Worm (Caenorhabditis elegans) whole organism, young adult: Measurements from ENCODE around the gene F32F2.4.

ENCODE experiments used
- B0019.2 ChIP-seq: fragments of 200-800 bp; sonication (Bioruptor generic); conservative IDR thresholded peaks from 2 replicates; pipeline ENCODE4 v1.3.6; 2022; ENCODE audit warnings: missing genetic modification reagents, missing genetic modification characterization, missing compliant biosample characterization
- B0336.3 ChIP-seq: fragments of 200-800 bp; sonication (Bioruptor generic); IDR thresholded peaks from 2 replicates; pipeline ENCODE4 v1.3.6; 2022; ENCODE audit warnings: missing genetic modification characterization, missing compliant biosample characterization
- C17E4.6 ChIP-seq: fragments of 200-800 bp; sonication (Bioruptor generic); IDR thresholded peaks from 2 replicates; pipeline ENCODE4 v1.3.6; 2022; ENCODE audit warnings: missing genetic modification reagents, missing genetic modification characterization, missing compliant biosample characterization
- F23B12.7 ChIP-seq: sonication (generic microtip); optimal IDR thresholded peaks from 2 replicates; lab custom pipeline; 2017; ENCODE audit warnings: missing genetic modification characterization, mild to moderate bottlenecking, missing compliant biosample characterization, antibody characterized with exemption, moderate library complexity; ENCODE audit not compliant: insufficient read depth
- F33H1.4 ChIP-seq: fragments of 200-800 bp; sonication (Bioruptor generic); IDR thresholded peaks from 2 replicates; pipeline ENCODE4 v1.3.6; 2022; ENCODE audit warnings: missing genetic modification reagents, missing genetic modification characterization, missing compliant biosample characterization
- F37B4.10 ChIP-seq: fragments of 200-800 bp; sonication (Bioruptor generic); IDR thresholded peaks from 2 replicates; pipeline ENCODE4 v1.3.6; 2022; ENCODE audit warnings: missing genetic modification characterization, missing compliant biosample characterization
- F55B11.4 ChIP-seq: sonication (generic microtip); optimal IDR thresholded peaks from 2 replicates; lab custom pipeline; 2016; ENCODE audit warnings: missing compliant biosample characterization, missing genetic modification characterization, borderline replicate concordance; ENCODE audit not compliant: insufficient read depth
- T07F8.4 ChIP-seq: sonication (generic microtip); optimal IDR thresholded peaks from 2 replicates; lab custom pipeline; 2016; ENCODE audit warnings: mild to moderate bottlenecking, missing genetic modification characterization, moderate library complexity, missing compliant biosample characterization
- T26A5.8 ChIP-seq: sonication (generic microtip); optimal IDR thresholded peaks from 2 replicates; lab custom pipeline; 2016; ENCODE audit warnings: missing genetic modification characterization, missing compliant biosample characterization
- aptf-3 ChIP-seq: fragments of 200-800 bp; sonication (Bioruptor generic); IDR thresholded peaks from 2 replicates; pipeline ENCODE4 v1.3.6; 2022; ENCODE audit warnings: missing genetic modification characterization, missing compliant biosample characterization
- atf-7 ChIP-seq: sonication (generic microtip); optimal IDR thresholded peaks from 2 replicates; lab custom pipeline; 2017; ENCODE audit warnings: mild to moderate bottlenecking, missing genetic modification characterization, missing compliant biosample characterization
- bed-2 ChIP-seq: fragments of 200-800 bp; sonication (Bioruptor generic); IDR thresholded peaks from 2 replicates; pipeline ENCODE4 v1.3.6; 2022; ENCODE audit warnings: missing genetic modification reagents, missing genetic modification characterization, missing compliant biosample characterization
- ccch-3 ChIP-seq: fragments of 200-800 bp; sonication (Bioruptor generic); optimal IDR thresholded peaks from 2 replicates; lab custom pipeline; 2018; ENCODE audit warnings: mild to moderate bottlenecking, missing genetic modification characterization, missing compliant biosample characterization
- cebp-1 ChIP-seq, 2 experiments: fragments of 200-800 bp in 1 of 2; sonication (Bioruptor generic) in 1 of 2; sonication (generic microtip) in 1 of 2; IDR thresholded peaks in 1 of 2; optimal IDR thresholded peaks in 1 of 2; 2 replicates each; pipeline versions ENCODE4 v1.3.6 to Lab custom; 2017 to 2022; ENCODE audit warnings: missing compliant biosample characterization in 2 of 2, missing genetic modification characterization in 2 of 2, mild to moderate bottlenecking in 1 of 2, missing genetic modification reagents in 1 of 2, moderate library complexity in 1 of 2
- cebp-2 ChIP-seq: fragments of 200-800 bp; sonication (Bioruptor generic); IDR thresholded peaks from 2 replicates; pipeline ENCODE4 v1.3.6; 2022; ENCODE audit warnings: missing genetic modification characterization, missing compliant biosample characterization
- ceh-100 ChIP-seq: fragments of 200-800 bp; sonication (Bioruptor generic); IDR thresholded peaks from 2 replicates; pipeline ENCODE4 v1.3.6; 2022; ENCODE audit warnings: missing genetic modification reagents, missing genetic modification characterization, missing compliant biosample characterization
- ceh-27 ChIP-seq: fragments of 200-800 bp; sonication (Bioruptor generic); optimal IDR thresholded peaks from 2 replicates; lab custom pipeline; 2018; ENCODE audit warnings: mild to moderate bottlenecking, missing genetic modification characterization, moderate library complexity, missing compliant biosample characterization
- dox-1 ChIP-seq: fragments of 200-800 bp; sonication (Bioruptor generic); IDR thresholded peaks from 2 replicates; pipeline ENCODE4 v1.3.6; 2022; ENCODE audit warnings: missing genetic modification reagents, missing genetic modification characterization, missing compliant biosample characterization
- egl-18 ChIP-seq: fragments of 200-800 bp; sonication (Bioruptor generic); IDR thresholded peaks from 2 replicates; pipeline ENCODE4 v1.3.6; 2022; ENCODE audit warnings: missing genetic modification reagents, missing genetic modification characterization, missing compliant biosample characterization
- egl-44 ChIP-seq: fragments of 200-800 bp; sonication (Bioruptor generic); IDR thresholded peaks from 2 replicates; pipeline ENCODE4 v1.3.6; 2022; ENCODE audit warnings: missing genetic modification reagents, missing genetic modification characterization, missing compliant biosample characterization
- ets-4 ChIP-seq: fragments of 200-800 bp; sonication (Bioruptor generic); optimal IDR thresholded peaks from 2 replicates; lab custom pipeline; 2018; ENCODE audit warnings: mild to moderate bottlenecking, missing genetic modification characterization, missing compliant biosample characterization
- hlh-12 ChIP-seq: sonication (generic microtip); optimal IDR thresholded peaks from 2 replicates; lab custom pipeline; 2016; ENCODE audit warnings: missing genetic modification characterization, missing compliant biosample characterization
- let-607 ChIP-seq, 2 experiments: fragments of 200-800 bp in 1 of 2; sonication (Bioruptor generic) in 1 of 2; sonication (generic microtip) in 1 of 2; optimal IDR thresholded peaks; 2 replicates each; lab custom pipeline; 2016 to 2018; ENCODE audit warnings: mild to moderate bottlenecking in 2 of 2, missing compliant biosample characterization in 2 of 2, missing genetic modification characterization in 2 of 2, moderate library complexity in 2 of 2, missing genotype in 1 of 2
- lin-35 ChIP-seq, 3 experiments: fragments of 150-350 bp in 2 of 3; sonication (generic microtip) in 1 of 3; optimal IDR thresholded peaks; 2 replicates each; lab custom pipeline; 2014 to 2018; ENCODE audit warnings: missing biosample characterization in 3 of 3, missing genetic modification characterization in 3 of 3, missing genetic modification reagents in 3 of 3
- lin-40 ChIP-seq: sonication (generic microtip); optimal IDR thresholded peaks from 2 replicates; lab custom pipeline; 2016; ENCODE audit warnings: missing genetic modification characterization, mild to moderate bottlenecking, missing compliant biosample characterization, missing genotype, missing genetic modification reagents
- mxl-1 ChIP-seq: sonication (generic microtip); optimal IDR thresholded peaks from 2 replicates; lab custom pipeline; 2016; ENCODE audit warnings: missing genetic modification characterization, missing compliant biosample characterization
- nfyb-1 ChIP-seq: fragments of 200-800 bp; sonication (Bioruptor generic); IDR thresholded peaks from 2 replicates; pipeline ENCODE4 v1.3.6; 2022; ENCODE audit warnings: missing genetic modification reagents, missing genetic modification characterization, missing compliant biosample characterization
- nhr-80 ChIP-seq: sonication (generic microtip); optimal IDR thresholded peaks from 2 replicates; lab custom pipeline; 2016; ENCODE audit warnings: missing genetic modification characterization, missing compliant biosample characterization
- nhr-90 ChIP-seq: sonication (generic microtip); optimal IDR thresholded peaks from 2 replicates; lab custom pipeline; 2016; ENCODE audit warnings: missing genotype, mild to moderate bottlenecking, missing genetic modification characterization, missing compliant biosample characterization
- pha-4 ChIP-seq: fragments of 150-350 bp; sonication (generic microtip); optimal IDR thresholded peaks from 2 replicates; lab custom pipeline; 2014; ENCODE audit warnings: missing biosample characterization, missing genetic modification reagents, missing genetic modification characterization
- snpc-1.1 ChIP-seq: sonication (generic microtip); optimal IDR thresholded peaks from 2 replicates; lab custom pipeline; 2017; ENCODE audit warnings: missing genetic modification characterization, mild to moderate bottlenecking, missing compliant biosample characterization, antibody characterized with exemption, moderate library complexity, missing genotype, missing genetic modification reagents; ENCODE audit not compliant: insufficient read depth
- tbp1 ChIP-seq: fragments of 200-800 bp; sonication (Bioruptor generic); optimal IDR thresholded peaks from 2 replicates; lab custom pipeline; 2018; ENCODE audit warnings: mild to moderate bottlenecking, missing genetic modification characterization, missing compliant biosample characterization
- ztf-22 ChIP-seq: fragments of 200-800 bp; sonication (Bioruptor generic); optimal IDR thresholded peaks from 2 replicates; lab custom pipeline; 2018; ENCODE audit warnings: mild to moderate bottlenecking, missing genetic modification characterization, moderate library complexity, missing compliant biosample characterization
- ztf-28 ChIP-seq: fragments of 200-800 bp; sonication (Bioruptor generic); IDR thresholded peaks from 2 replicates; pipeline ENCODE4 v1.3.6; 2022; ENCODE audit warnings: missing genetic modification reagents, missing genetic modification characterization, missing compliant biosample characterization
- ztf-3 ChIP-seq: fragments of 200-800 bp; sonication (Bioruptor generic); optimal IDR thresholded peaks from 2 replicates; lab custom pipeline; 2018; ENCODE audit warnings: mild to moderate bottlenecking, missing genetic modification characterization, missing compliant biosample characterization

Gene F32F2.4

DNA sequence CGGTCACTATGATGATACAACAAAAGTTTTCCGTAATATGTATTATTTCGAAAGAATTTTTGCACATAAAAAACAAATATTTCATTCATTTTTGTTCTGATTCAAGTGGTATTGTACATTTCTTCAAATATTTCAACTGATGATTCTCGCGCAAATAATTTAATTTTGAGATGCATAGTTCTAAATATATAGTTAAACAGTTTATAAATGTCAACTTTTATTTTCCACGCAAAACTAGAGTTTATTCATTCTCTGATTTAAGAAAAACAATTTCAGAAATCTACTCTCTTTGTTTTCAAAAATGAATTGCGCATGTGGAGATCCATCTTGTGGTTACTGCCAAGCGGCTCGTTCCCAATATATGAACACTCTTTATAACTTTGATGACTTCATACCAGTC, 11.8 kb upstream of the F32F2.4 start, which contains the start of gene zip-5:
TSS of gene zip-5 (plus strand) at position 301 of the 400 bp plus-strand sequence.
- no peak for TF ChIP-seq F23B12.7 (tag; lab: Kevin White, UChicago)
- TF ChIP-seq atf-7 (tag; lab: Kevin White, UChicago) = no peak
- TF ChIP-seq cebp-2 (GFP tag; lab: Robert Waterston, UW) = no peak
- TF ChIP-seq, all 124 proteins: peak for 0

DNA sequence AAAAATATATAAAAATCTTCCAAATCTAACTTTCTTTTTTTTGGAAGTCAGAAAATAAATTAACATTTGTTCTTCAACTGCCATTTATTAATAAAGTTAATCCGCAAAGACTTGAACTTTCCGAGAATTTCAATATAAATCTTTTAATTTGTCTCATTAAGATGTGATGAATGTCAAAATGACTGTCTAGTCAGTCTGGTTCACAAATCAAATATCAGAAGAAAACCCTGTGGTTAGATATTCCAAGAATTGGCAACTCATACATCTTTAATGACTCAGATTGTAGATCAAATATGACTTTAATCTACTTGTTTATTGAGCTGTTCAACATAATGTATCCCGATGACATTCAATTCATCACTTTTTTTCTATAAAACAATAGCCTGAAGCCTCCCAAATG, 10.4 kb upstream of the F32F2.4 start:
- TF ChIP-seq lin-40 (tag; lab: Kevin White, UChicago) (no peak), ztf-3 (GFP tag; lab: Kevin White, UChicago) (no peak), ztf-28 (GFP tag; lab: Robert Waterston, UW) (no peak), let-607 (tag; optimal IDR thresholded peaks at IDR 0.05; lab: Kevin White, UChicago) (no peak)

- TF ChIP-seq ccch-3 (GFP tag; lab: Kevin White, UChicago) = no peak
- no peak for TF ChIP-seq hlh-12 (tag; lab: Kevin White, UChicago)
Observed at ce11 chrV:13266630-13267029, 9.4 kb upstream of the F32F2.4 start.

ce11 chrV:13268032-13268431, 8.0 kb upstream of the F32F2.4 start:
- TF ChIP-seq ets-4 (no peak), nhr-80 (tag; lab: Kevin White, UChicago) (peak; percentile 84), C17E4.6 (GFP tag; lab: Robert Waterston, UW) (no peak), cebp-1 (GFP tag; IDR thresholded peaks at IDR 0.05; lab: Robert Waterston, UW) (peak; percentile 54; the same call in 1 of the 2 replicates), cebp-1 (tag; optimal IDR thresholded peaks at IDR 0.05; lab: Kevin White, UChicago) (peak; percentile 74)

DNA sequence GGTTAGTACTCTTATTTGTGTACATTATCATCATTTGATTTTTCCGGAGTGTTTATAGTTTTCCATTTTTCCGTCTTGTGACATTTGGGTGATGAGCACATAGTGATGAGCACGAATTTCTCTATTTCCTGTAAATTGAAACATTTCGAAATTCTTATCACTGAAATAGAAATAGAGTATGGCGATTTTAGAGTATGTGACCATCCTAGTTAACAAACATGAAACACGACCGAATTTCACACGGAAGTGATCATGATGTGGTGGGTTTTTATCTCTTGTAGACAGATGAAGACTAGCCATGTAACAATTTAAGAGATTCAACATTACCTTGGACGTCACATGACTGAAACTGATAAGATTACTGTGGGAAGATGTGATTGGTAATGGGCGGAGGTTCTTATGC, 6.8 kb upstream of the F32F2.4 start:
- TF ChIP-seq atf-7 (tag; lab: Kevin White, UChicago) (peak; percentile 74), nfyb-1 (GFP tag; lab: Robert Waterston, UW) (peak; percentile 51; the same call in 1 of the 2 replicates), lin-40 (tag; lab: Kevin White, UChicago) (peak; percentile 29), nhr-80 (tag; lab: Kevin White, UChicago) (peak; percentile 87), B0019.2 (GFP tag; lab: Robert Waterston, UW) (no peak), egl-44 (GFP tag; lab: Robert Waterston, UW) (0 out of 2 replicates have a peak, but pooled peaks have one; percentile 26), ets-4 (peak; percentile 63), ceh-27 (GFP tag; lab: Kevin White, UChicago) (no peak), let-607 (tag; optimal IDR thresholded peaks at IDR 0.05; lab: Kevin White, UChicago) (peak in 1 of 2 experiments; percentile 41), snpc-1.1 (tag; lab: Kevin White, UChicago) (no peak), lin-35 (GFP tag; optimal IDR thresholded peaks at IDR 0.05; lab: Kevin White, UChicago) (no peak), pha-4 (tag; lab: Kevin White, UChicago) (peak; percentile 82), cebp-2 (GFP tag; lab: Robert Waterston, UW) (no peak), B0336.3 (0 out of 2 replicates have a peak, but pooled peaks have one; percentile 38), nhr-90 (peak; percentile 25), cebp-1 (GFP tag; IDR thresholded peaks at IDR 0.05; lab: Robert Waterston, UW) (peak; percentile 76; the same call in 1 of the 2 replicates), cebp-1 (tag; optimal IDR thresholded peaks at IDR 0.05; lab: Kevin White, UChicago) (peak; percentile 86), ztf-22 (GFP tag; lab: Kevin White, UChicago) (peak; percentile 23), tbp1 (peak; percentile 20)

ce11 chrV:13272275-13272674, 3.8 kb upstream of the F32F2.4 start:
- no peak for TF ChIP-seq aptf-3 (GFP tag; lab: Robert Waterston, UW)
- no peak for TF ChIP-seq T07F8.4 (tag; lab: Kevin White, UChicago)
- TF ChIP-seq cebp-2 (GFP tag; lab: Robert Waterston, UW) = no peak
- TF ChIP-seq F55B11.4 (tag; lab: Kevin White, UChicago) = no peak
- TF ChIP-seq dox-1 (GFP tag; lab: Robert Waterston, UW) = no peak
- no peak for TF ChIP-seq ceh-100 (GFP tag; lab: Robert Waterston, UW)
- no peak for TF ChIP-seq ztf-3 (GFP tag; lab: Kevin White, UChicago)
- no peak for TF ChIP-seq cebp-1 (GFP tag; IDR thresholded peaks at IDR 0.05; lab: Robert Waterston, UW)
- no peak for TF ChIP-seq cebp-1 (tag; optimal IDR thresholded peaks at IDR 0.05; lab: Kevin White, UChicago)
- no peak for TF ChIP-seq bed-2 (GFP tag; lab: Robert Waterston, UW)
- TF ChIP-seq F33H1.4 (GFP tag; lab: Robert Waterston, UW) = no peak
- no peak for TF ChIP-seq egl-18 (GFP tag; lab: Robert Waterston, UW)
- no peak for TF ChIP-seq F37B4.10
- no peak for TF ChIP-seq B0336.3
- no peak for TF ChIP-seq T26A5.8 (tag; lab: Kevin White, UChicago)
- no peak for TF ChIP-seq mxl-1
